Worm (Caenorhabditis elegans) whole organism, L2 larva: Measurements from ENCODE around the gene erh-1.

ENCODE experiments used
- F13H6.1 ChIP-seq: sonication (generic microtip); optimal IDR thresholded peaks from 2 replicates; lab custom pipeline; 2016; ENCODE audit warnings: missing genetic modification characterization, missing compliant biosample characterization
- aly-2 ChIP-seq: fragments of 150-350 bp; optimal IDR thresholded peaks from 2 replicates; lab custom pipeline; 2014; ENCODE audit warnings: missing biosample characterization, missing genetic modification characterization
- ceh-82 ChIP-seq: fragments of 150-350 bp; optimal IDR thresholded peaks from 2 replicates; lab custom pipeline; 2014; ENCODE audit warnings: missing biosample characterization, missing genetic modification characterization
- elt-1 ChIP-seq: fragments of 150-350 bp; optimal IDR thresholded peaks from 2 replicates; lab custom pipeline; 2014; ENCODE audit warnings: missing biosample characterization, missing genetic modification characterization
- fos-1 ChIP-seq: fragments of 150-350 bp; optimal IDR thresholded peaks from 2 replicates; lab custom pipeline; 2014; ENCODE audit warnings: missing biosample characterization, missing genetic modification characterization
- gmeb-1 ChIP-seq: fragments of 150-350 bp; optimal IDR thresholded peaks from 2 replicates; lab custom pipeline; 2014; ENCODE audit warnings: missing biosample characterization, missing genetic modification characterization
- lin-11 ChIP-seq: fragments of 150-350 bp; sonication (generic microtip); optimal IDR thresholded peaks from 2 replicates; lab custom pipeline; 2014; ENCODE audit warnings: missing biosample characterization, missing genetic modification characterization, inconsistent platforms, mixed read lengths
- lsy-2 ChIP-seq, 2 experiments: fragments of 150-350 bp in 1 of 2; sonication (generic microtip) in 1 of 2; optimal IDR thresholded peaks; 2 replicates each; lab custom pipeline; 2014 to 2017; ENCODE audit warnings: missing biosample characterization in 2 of 2, missing genetic modification characterization in 2 of 2
- mbf-1 ChIP-seq: sonication (generic microtip); optimal IDR thresholded peaks from 2 replicates; lab custom pipeline; 2017; ENCODE audit warnings: missing biosample characterization, missing genetic modification characterization
- nhr-25 ChIP-seq: fragments of 150-350 bp; sonication (generic microtip); optimal IDR thresholded peaks from 3 replicates; lab custom pipeline; 2014; ENCODE audit warnings: missing biosample characterization, missing genetic modification characterization
- sma-3 ChIP-seq: sonication (generic microtip); optimal IDR thresholded peaks from 2 replicates; lab custom pipeline; 2016; ENCODE audit warnings: missing genetic modification reagents, missing genetic modification characterization, missing compliant biosample characterization
- snpc-4 ChIP-seq: fragments of 150-350 bp; optimal IDR thresholded peaks from 2 replicates; lab custom pipeline; 2014; ENCODE audit warnings: missing biosample characterization, missing genetic modification characterization
- unc-39 ChIP-seq: fragments of 150-350 bp; optimal IDR thresholded peaks from 2 replicates; lab custom pipeline; 2014; ENCODE audit warnings: missing biosample characterization, missing genetic modification characterization
- zag-1 ChIP-seq: fragments of 150-350 bp; optimal IDR thresholded peaks from 2 replicates; lab custom pipeline; 2014; ENCODE audit warnings: missing biosample characterization, missing genetic modification characterization

ce11 chrV:10578226-10578625, 715 bp downstream of the erh-1 start, which contains the start of gene mics-1:
- no peak for TF ChIP-seq lsy-2 (tag; optimal IDR thresholded peaks at IDR 0.05; lab: Kevin White, UChicago)
- TF ChIP-seq nhr-25 (tag; lab: Kevin White, UChicago), result no peak
- TF ChIP-seq sma-3, result no peak
- TF ChIP-seq snpc-4 (tag; lab: Kevin White, UChicago), result no peak
- TF ChIP-seq zag-1 (tag; lab: Kevin White, UChicago), result no peak
- TF ChIP-seq F13H6.1, result no peak
- no peak for TF ChIP-seq unc-39 (tag; lab: Kevin White, UChicago)
- TF ChIP-seq fos-1 (tag; lab: Kevin White, UChicago), result no peak
- no peak for TF ChIP-seq lin-11 (tag; lab: Kevin White, UChicago)
- no peak for TF ChIP-seq mbf-1 (tag; lab: Kevin White, UChicago)
- TF ChIP-seq elt-1 (tag; lab: Kevin White, UChicago), result no peak
- TF ChIP-seq aly-2 (tag; lab: Kevin White, UChicago), result no peak
- TF ChIP-seq gmeb-1 (tag; lab: Kevin White, UChicago), result no peak
- TF ChIP-seq ceh-82 (tag; lab: Kevin White, UChicago), result no peak
